Fruit fly (Drosophila melanogaster): Measurements from ENCODE around the gene CG18178.
A peak's percentile ranks its signal among the peaks of the same experiment; 100 is the strongest.

The CG18178 gene

DNA sequence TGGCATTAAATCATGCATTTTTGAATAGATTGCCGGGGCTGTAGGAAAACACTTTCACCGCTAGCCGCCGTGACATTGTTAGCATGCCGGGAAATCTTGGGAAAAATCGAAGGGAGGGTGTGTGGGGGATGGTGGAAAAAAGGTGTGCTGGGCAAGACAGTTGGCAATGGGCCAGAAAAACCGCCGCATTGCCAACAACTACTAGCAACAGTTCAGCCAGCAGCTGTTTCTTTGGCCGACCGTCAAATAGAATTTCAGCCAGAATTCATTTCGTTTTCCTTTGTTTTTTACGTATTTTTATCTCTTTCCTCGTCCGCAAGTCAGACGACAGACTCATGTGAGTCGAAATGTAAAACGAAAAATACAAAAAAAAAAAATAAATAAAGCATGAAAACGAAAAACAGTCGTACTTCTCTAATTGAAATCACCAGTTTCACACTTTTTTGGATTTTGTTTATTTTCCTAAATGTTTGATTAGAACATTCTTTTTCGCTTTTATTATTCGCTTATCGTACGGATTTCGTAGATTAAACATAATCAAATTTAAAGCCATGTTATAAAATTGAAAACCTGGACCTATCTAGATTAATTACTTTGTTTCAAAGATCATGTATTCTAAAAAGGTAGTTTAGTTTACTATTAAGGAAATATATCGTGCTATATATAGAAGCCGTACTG is 28.0 kb downstream of the CG18178 start (continued):
- TF ChIP-seq CG13424 (tag; optimal IDR thresholded peaks at IDR 0.05) (peak; percentile 53), dysf (GFP tag; IDR thresholded peaks at IDR 0.05) (peak; percentile 40; the same call in 2 of the 3 replicates), CG8281 (tag; optimal IDR thresholded peaks at IDR 0.05) (no peak), HmgD (GFP tag; optimal IDR thresholded peaks at IDR 0.05) (no peak), CG6689 (GFP tag; IDR thresholded peaks at IDR 0.05) (peak; percentile 13; the same call in 1 of the 2 replicates), D19A (tag; optimal IDR thresholded peaks at IDR 0.05) (no peak), CG11696 (GFP tag; IDR thresholded peaks at IDR 0.05) (no peak), H15 (GFP tag; IDR thresholded peaks at IDR 0.05) (no peak), Opbp (GFP tag; IDR thresholded peaks at IDR 0.05; ENCODE audit: partially characterized antibody) (no peak), CG2199 (GFP tag; IDR thresholded peaks at IDR 0.05) (no peak), salm (tag; optimal IDR thresholded peaks at IDR 0.05) (no peak), CG2712 (tag; optimal IDR thresholded peaks at IDR 0.05) (peak; percentile 16), h (optimal IDR thresholded peaks at IDR 0.05) (no peak), CG9609 (GFP tag; optimal IDR thresholded peaks at IDR 0.05) (no peak), CG9876 (GFP tag; optimal IDR thresholded peaks at IDR 0.05) (no peak), CG16779 (GFP tag; IDR thresholded peaks at IDR 0.05) (no peak), Tbp (GFP tag; optimal IDR thresholded peaks at IDR 0.05) (no peak), CG3065 (GFP tag; optimal IDR thresholded peaks at IDR 0.05) (no peak), gro (GFP tag; optimal IDR thresholded peaks at IDR 0.05) (no peak), Hey (tag; optimal IDR thresholded peaks at IDR 0.05) (no peak), row (GFP tag; IDR thresholded peaks at IDR 0.05) (peak; percentile 62), CG6683 (GFP tag; optimal IDR thresholded peaks at IDR 0.05) (peak; percentile 4), slou (GFP tag; optimal IDR thresholded peaks at IDR 0.05) (no peak), p53 (GFP tag; optimal IDR thresholded peaks at IDR 0.05) (no peak), CG31365 (tag; optimal IDR thresholded peaks at IDR 0.05) (no peak), grn (GFP tag; optimal IDR thresholded peaks at IDR 0.05) (no peak), Camta (GFP tag; optimal IDR thresholded peaks at IDR 0.05) (no peak), CG7786 (GFP tag; optimal IDR thresholded peaks at IDR 0.05) (peak; percentile 28), NC2α (GFP tag; optimal IDR thresholded peaks at IDR 0.05) (no peak), Ada2b (GFP tag; IDR thresholded peaks at IDR 0.05) (0 out of 2 replicates have a peak, but pooled peaks have one; percentile 26), bowl (GFP tag; IDR thresholded peaks at IDR 0.05) (no peak), lbe (GFP tag; optimal IDR thresholded peaks at IDR 0.05) (no peak), eyg (GFP tag; optimal IDR thresholded peaks at IDR 0.05) (no peak), CG6254 (GFP tag; optimal IDR thresholded peaks at IDR 0.05) (no peak), Fer1 (GFP tag; optimal IDR thresholded peaks at IDR 0.05) (peak; percentile 69), kay (GFP tag; optimal IDR thresholded peaks at IDR 0.05) (no peak), slbo (GFP tag; IDR thresholded peaks at IDR 0.05) (peak; percentile 35), disco-r (GFP tag; optimal IDR thresholded peaks at IDR 0.05) (no peak), CG6765 (GFP tag; optimal IDR thresholded peaks at IDR 0.05) (no peak), vfl (GFP tag; optimal IDR thresholded peaks at IDR 0.05) (no peak), prd (optimal IDR thresholded peaks at IDR 0.05) (no peak), prd (GFP tag; IDR thresholded peaks at IDR 0.05) (peak; percentile 18; the same call in 1 of the 3 replicates), eve (GFP tag; optimal IDR thresholded peaks at IDR 0.05) (no peak), lmd (GFP tag; IDR thresholded peaks at IDR 0.05) (no peak; the same call in 1 of the 2 replicates), crol (GFP tag; IDR thresholded peaks at IDR 0.05) (peak; percentile 65), Bteb2 (GFP tag; optimal IDR thresholded peaks at IDR 0.05) (peak; percentile 39), Fer3 (tag; optimal IDR thresholded peaks at IDR 0.05) (peak; percentile 57), Med (GFP tag) (peak; percentile 73), dimm (GFP tag; IDR thresholded peaks at IDR 0.05) (no peak), sr (GFP tag; IDR thresholded peaks at IDR 0.05) (no peak), CoRest (tag; optimal IDR thresholded peaks at IDR 0.05) (peak; percentile 58), CG6791 (GFP tag; IDR thresholded peaks at IDR 0.05; ENCODE audit: partially characterized antibody) (no peak)

All from whole organism, embryonic.